Worm (Caenorhabditis elegans): Measurements from ENCODE around the gene popl-7.

popl-7 gene

DNA sequence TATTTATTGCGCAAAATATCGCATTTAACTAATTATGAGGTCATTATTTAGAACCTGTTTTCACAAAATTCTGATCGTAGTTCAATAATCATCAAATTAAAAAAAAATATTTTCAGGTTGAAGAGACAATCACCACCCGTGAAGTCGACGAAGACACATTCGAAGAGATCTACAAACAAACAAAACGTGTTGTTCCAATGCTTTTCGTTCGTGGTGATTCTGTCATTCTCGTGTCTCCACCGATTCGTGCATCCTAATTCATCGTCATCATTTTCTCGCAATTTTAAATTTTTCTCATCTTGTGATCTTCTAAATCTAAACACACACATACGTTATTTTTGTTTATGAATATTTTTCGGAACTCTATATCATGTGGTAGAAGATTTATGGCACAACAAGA is 18.3 kb downstream of the popl-7 start (continued):
- peak; percentile 70 for TF ChIP-seq B0336.3 (GFP tag; IDR thresholded peaks at IDR 0.05)
- TF ChIP-seq madf-10 (tag; optimal IDR thresholded peaks at IDR 0.05): no peak
- no peak for TF ChIP-seq F37B4.10 (GFP tag; IDR thresholded peaks at IDR 0.05)
- peak; percentile 36 for TF ChIP-seq ZK185.1 (tag; optimal IDR thresholded peaks at IDR 0.05; ENCODE audit: poor library complexity, severe bottlenecking)
- no peak for TF ChIP-seq ceh-91 (GFP tag; IDR thresholded peaks at IDR 0.05)
- no peak for TF ChIP-seq ceh-40 (GFP tag; IDR thresholded peaks at IDR 0.05)
- no peak for TF ChIP-seq ets-4 (GFP tag; optimal IDR thresholded peaks at IDR 0.05)
- TF ChIP-seq ama-1 (optimal IDR thresholded peaks at IDR 0.05): peak; percentile 62
- TF ChIP-seq ama-1 (GFP tag; optimal IDR thresholded peaks at IDR 0.05): no peak
- no peak for TF ChIP-seq mxl-1 (tag; optimal IDR thresholded peaks at IDR 0.05)
- no peak for TF ChIP-seq bed-1 (GFP tag; IDR thresholded peaks at IDR 0.05)
- peak; percentile 82 for TF ChIP-seq repo-1 (tag; optimal IDR thresholded peaks at IDR 0.05)
- TF ChIP-seq F57C9.4 (tag; optimal IDR thresholded peaks at IDR 0.05): no peak
- no peak for TF ChIP-seq F10E7.11 (tag; optimal IDR thresholded peaks at IDR 0.05)
- TF ChIP-seq B0019.2 (GFP tag; conservative IDR thresholded peaks at IDR 0.05): no peak
- TF ChIP-seq mel-28 (tag; optimal IDR thresholded peaks at IDR 0.05; ENCODE audit: borderline replicate concordance): no peak
- TF ChIP-seq F57A8.1 (GFP tag; optimal IDR thresholded peaks at IDR 0.05): no peak
- no peak for TF ChIP-seq egl-44 (GFP tag; IDR thresholded peaks at IDR 0.05)
- no peak for TF ChIP-seq egrh-3 (GFP tag; IDR thresholded peaks at IDR 0.05)
- no peak for TF ChIP-seq aptf-3 (GFP tag; IDR thresholded peaks at IDR 0.05)
- peak; percentile 18 for TF ChIP-seq ceh-27 (GFP tag; optimal IDR thresholded peaks at IDR 0.05)
- no peak for TF ChIP-seq sptf-2 (GFP tag; optimal IDR thresholded peaks at IDR 0.05)
- TF ChIP-seq die-1 (tag; optimal IDR thresholded peaks at IDR 0.05): no peak
- no peak for TF ChIP-seq D2030.7 (GFP tag; IDR thresholded peaks at IDR 0.05)
- no peak for TF ChIP-seq ztf-26 (tag; optimal IDR thresholded peaks at IDR 0.05)
- TF ChIP-seq ztf-25 (GFP tag; IDR thresholded peaks at IDR 0.05): no peak
- TF ChIP-seq pbrm-1 (GFP tag; IDR thresholded peaks at IDR 0.05): peak; percentile 71
- TF ChIP-seq mes-4 (tag; optimal IDR thresholded peaks at IDR 0.05): no peak
- no peak for TF ChIP-seq nhr-179 (tag; optimal IDR thresholded peaks at IDR 0.05)
- TF ChIP-seq snpc-1.1 (tag; optimal IDR thresholded peaks at IDR 0.05; ENCODE audit: insufficient read depth): no peak
- no peak for TF ChIP-seq unc-130 (GFP tag; optimal IDR thresholded peaks at IDR 0.05)
- no peak for TF ChIP-seq Y67H2A.10 (GFP tag; conservative IDR thresholded peaks at IDR 0.05)
- TF ChIP-seq cebp-1 (GFP tag; IDR thresholded peaks at IDR 0.05): no peak
- peak; percentile 56 for TF ChIP-seq cebp-1 (tag; optimal IDR thresholded peaks at IDR 0.05)
- no peak for TF ChIP-seq let-607 (tag; optimal IDR thresholded peaks at IDR 0.05)
- TF ChIP-seq aptf-2 (GFP tag; conservative IDR thresholded peaks at IDR 0.05): no peak
- TF ChIP-seq snpc-3.4 (tag; optimal IDR thresholded peaks at IDR 0.05): peak; percentile 30
- no peak for TF ChIP-seq tbp1 (GFP tag; optimal IDR thresholded peaks at IDR 0.05)
- TF ChIP-seq F33H1.4 (GFP tag; IDR thresholded peaks at IDR 0.05): no peak
- TF ChIP-seq akir-1 (GFP tag; optimal IDR thresholded peaks at IDR 0.05): no peak
- TF ChIP-seq nhr-27 (tag; optimal IDR thresholded peaks at IDR 0.05): no peak
- TF ChIP-seq tlf-1 (GFP tag; optimal IDR thresholded peaks at IDR 0.05): peak; percentile 29
- TF ChIP-seq athp-1 (tag; optimal IDR thresholded peaks at IDR 0.05): no peak
- TF ChIP-seq lag-1 (GFP tag; IDR thresholded peaks at IDR 0.05): no peak
- peak; percentile 20 for TF ChIP-seq gei-17 (GFP tag; optimal IDR thresholded peaks at IDR 0.05)
- TF ChIP-seq zfh-2 (GFP tag; conservative IDR thresholded peaks at IDR 0.05): no peak
- TF ChIP-seq lin-26 (GFP tag; IDR thresholded peaks at IDR 0.05): no peak
- no peak for TF ChIP-seq F39B2.1 (GFP tag; IDR thresholded peaks at IDR 0.05)
- peak; percentile 67; the same call in 1 of the 2 replicates for TF ChIP-seq Y56A3A.18 (GFP tag; IDR thresholded peaks at IDR 0.05)
- no peak for TF ChIP-seq ztf-18 (tag; optimal IDR thresholded peaks at IDR 0.05)

All from whole organism, young adult.